Worm (Caenorhabditis elegans): ENCODE measurements around the gene aakg-3.

Gene aakg-3

ce11 chrX:3003703-3004102 is 27.5 kb downstream of the aakg-3 start, which contains the start of gene Y41G9A.6:
Gene Y41G9A.6 (minus strand): TSS chrX:3003803.
- TF ChIP-seq rnt-1 (tag; optimal IDR thresholded peaks at IDR 0.05) (no peak), sox-4 (tag; optimal IDR thresholded peaks at IDR 0.05) (no peak), pat-9 (tag; optimal IDR thresholded peaks at IDR 0.05) (no peak), ceh-2 (tag; optimal IDR thresholded peaks at IDR 0.05) (no peak), dve-1 (tag; optimal IDR thresholded peaks at IDR 0.05) (no peak), ceh-19 (GFP tag; optimal IDR thresholded peaks at IDR 0.05) (no peak), F13H6.1 (tag; optimal IDR thresholded peaks at IDR 0.05) (no peak), K02D7.2 (tag; optimal IDR thresholded peaks at IDR 0.05) (no peak), tbx-7 (tag; optimal IDR thresholded peaks at IDR 0.05) (no peak), ceh-45 (GFP tag; IDR thresholded peaks at IDR 0.05) (no peak), unc-55 (GFP tag; optimal IDR thresholded peaks at IDR 0.05) (no peak), K09A11.1 (tag; optimal IDR thresholded peaks at IDR 0.05; ENCODE audit: insufficient read depth) (no peak), npax-4 (tag; optimal IDR thresholded peaks at IDR 0.05) (no peak), mec-3 (tag; optimal IDR thresholded peaks at IDR 0.05; ENCODE audit: borderline replicate concordance) (no peak), pag-3 (tag; optimal IDR thresholded peaks at IDR 0.05; ENCODE audit: borderline replicate concordance) (no peak), C38D4.7 (GFP tag; optimal IDR thresholded peaks at IDR 0.05) (no peak), sdc-2 (tag; optimal IDR thresholded peaks at IDR 0.05) (no peak), fkh-10 (GFP tag; optimal IDR thresholded peaks at IDR 0.05) (no peak)

ce11 chrX:3009190-3009589 is 32.9 kb downstream of the aakg-3 start, which contains the start of gene Y48D7A.1:
Gene Y48D7A.1 (plus strand): TSS chrX:3009490.
- TF ChIP-seq ttx-3 (tag; optimal IDR thresholded peaks at IDR 0.05) (no peak), che-1 (tag; optimal IDR thresholded peaks at IDR 0.05) (no peak), ets-4 (tag; optimal IDR thresholded peaks at IDR 0.05) (no peak), ceh-19 (GFP tag; optimal IDR thresholded peaks at IDR 0.05) (no peak), pqm-1 (tag; optimal IDR thresholded peaks at IDR 0.05) (no peak), elt-2 (tag; optimal IDR thresholded peaks at IDR 0.05) (no peak), ceh-6 (GFP tag; optimal IDR thresholded peaks at IDR 0.05) (no peak)

ce11 chrX:3018505-3018996 is 42.3 kb downstream of the aakg-3 start, which contains the start of gene flp-18:
Gene flp-18 (minus strand): TSS chrX:3018555.
- TF ChIP-seq syd-9 (tag; optimal IDR thresholded peaks at IDR 0.05) (no peak), pag-3 (tag; optimal IDR thresholded peaks at IDR 0.05; ENCODE audit: borderline replicate concordance) (no peak), odd-2 (tag; optimal IDR thresholded peaks at IDR 0.05) (no peak), pha-2 (tag; optimal IDR thresholded peaks at IDR 0.05) (no peak), pax-1 (tag; optimal IDR thresholded peaks at IDR 0.05) (no peak), zip-5 (tag; optimal IDR thresholded peaks at IDR 0.05) (no peak), elt-2 (tag; optimal IDR thresholded peaks at IDR 0.05) (no peak), ceh-34 (tag; optimal IDR thresholded peaks at IDR 0.05) (no peak), unc-55 (GFP tag; optimal IDR thresholded peaks at IDR 0.05) (no peak), ets-4 (tag; optimal IDR thresholded peaks at IDR 0.05) (no peak), ceh-45 (GFP tag; IDR thresholded peaks at IDR 0.05) (no peak), nhr-11 (tag; optimal IDR thresholded peaks at IDR 0.05) (no peak), dve-1 (tag; optimal IDR thresholded peaks at IDR 0.05) (no peak), ceh-22 (tag; optimal IDR thresholded peaks at IDR 0.05) (no peak), dmd-4 (tag; optimal IDR thresholded peaks at IDR 0.05; ENCODE audit: borderline replicate concordance) (no peak), ttx-3 (tag; optimal IDR thresholded peaks at IDR 0.05) (no peak), elt-4 (tag; optimal IDR thresholded peaks at IDR 0.05) (no peak), madf-2 (tag; optimal IDR thresholded peaks at IDR 0.05) (no peak), sox-4 (tag; optimal IDR thresholded peaks at IDR 0.05) (no peak), ceh-31 (tag; optimal IDR thresholded peaks at IDR 0.05) (no peak)

ce11 chrX:3019996-3020395 is 43.7 kb downstream of the aakg-3 start:
- TF ChIP-seq nhr-232 (tag; optimal IDR thresholded peaks at IDR 0.05) (no peak), ceh-19 (GFP tag; optimal IDR thresholded peaks at IDR 0.05) (no peak)
